Worm (Caenorhabditis elegans) whole organism, L4 larva: Measurements from ENCODE around the gene dpy-10.
A peak's percentile ranks its signal among the peaks of the same experiment; 100 is the strongest.

ENCODE experiments used
- D1046.2 ChIP-seq: fragments of 200-800 bp; sonication (Bioruptor generic); IDR thresholded peaks from 2 replicates; pipeline ENCODE4 v1.3.6; 2022; ENCODE audit warnings: missing genetic modification characterization, missing compliant biosample characterization
- F10B5.3 ChIP-seq: sonication (generic microtip); optimal IDR thresholded peaks from 2 replicates; lab custom pipeline; 2016; ENCODE audit warnings: mild to moderate bottlenecking, missing genetic modification characterization, missing compliant biosample characterization
- F37D6.2 ChIP-seq: sonication (generic microtip); optimal IDR thresholded peaks from 2 replicates; lab custom pipeline; 2016; ENCODE audit warnings: mild to moderate bottlenecking, missing genetic modification characterization, missing compliant biosample characterization
- F44E2.7 ChIP-seq: fragments of 200-800 bp; sonication (Bioruptor generic); IDR thresholded peaks from 2 replicates; pipeline ENCODE4 v2.1.2; 2022; ENCODE audit warnings: missing genetic modification characterization, missing compliant biosample characterization
- F49E8.2 ChIP-seq: sonication (generic microtip); optimal IDR thresholded peaks from 2 replicates; lab custom pipeline; 2016; ENCODE audit warnings: missing compliant biosample characterization, mild to moderate bottlenecking, missing genetic modification characterization, borderline replicate concordance
- R02D3.7 ChIP-seq: fragments of 150-350 bp; sonication (generic microtip); optimal IDR thresholded peaks from 3 replicates; lab custom pipeline; 2014; ENCODE audit warnings: missing biosample characterization, missing genetic modification characterization
- Y105C5A.15 ChIP-seq: fragments of 200-800 bp; sonication (Bioruptor generic); IDR thresholded peaks from 2 replicates; pipeline ENCODE4 v1.3.6; 2022; ENCODE audit warnings: missing genetic modification characterization, missing compliant biosample characterization
- Y5F2A.4 ChIP-seq: fragments of 200-800 bp; sonication (Bioruptor generic); optimal IDR thresholded peaks from 2 replicates; lab custom pipeline; 2018; ENCODE audit warnings: mild to moderate bottlenecking, missing genetic modification characterization, missing compliant biosample characterization
- ZK337.2 ChIP-seq: fragments of 200-800 bp; sonication (Bioruptor generic); IDR thresholded peaks from 2 replicates; pipeline ENCODE4 v1.3.6; 2022; ENCODE audit warnings: missing genetic modification reagents, missing genetic modification characterization, missing compliant biosample characterization
- aly-2 ChIP-seq: sonication (generic microtip); optimal IDR thresholded peaks from 2 replicates; lab custom pipeline; 2018; ENCODE audit warnings: missing biosample characterization, missing genetic modification characterization
- ceh-20 ChIP-seq: fragments of 200-800 bp; sonication (Bioruptor generic); IDR thresholded peaks from 2 replicates; pipeline ENCODE4 v1.3.6; 2022; ENCODE audit warnings: missing genetic modification reagents, missing genetic modification characterization, missing compliant biosample characterization
- ceh-28 ChIP-seq: fragments of 150-350 bp; optimal IDR thresholded peaks from 2 replicates; lab custom pipeline; 2014; ENCODE audit warnings: missing biosample characterization, missing genetic modification reagents, missing genetic modification characterization
- ceh-32 ChIP-seq: sonication (generic microtip); optimal IDR thresholded peaks from 2 replicates; lab custom pipeline; 2016; ENCODE audit warnings: mild to moderate bottlenecking, missing genetic modification characterization, missing compliant biosample characterization; ENCODE audit not compliant: poor library complexity
- ces-1 ChIP-seq: fragments of 150-350 bp; sonication (generic microtip); optimal IDR thresholded peaks from 4 replicates; lab custom pipeline; 2014; ENCODE audit warnings: missing biosample characterization, missing genetic modification reagents, missing genetic modification characterization
- ctbp-1 ChIP-seq: fragments of 200-800 bp; sonication (Bioruptor generic); IDR thresholded peaks from 2 replicates; pipeline ENCODE4 v1.3.6; 2022; ENCODE audit warnings: missing genetic modification reagents, missing genetic modification characterization, missing compliant biosample characterization
- daf-12 ChIP-seq: fragments of 150-350 bp; optimal IDR thresholded peaks from 2 replicates; lab custom pipeline; 2014; ENCODE audit warnings: missing biosample characterization, missing genetic modification reagents, missing genetic modification characterization
- daf-16 ChIP-seq, 3 experiments: sonication (generic microtip); optimal IDR thresholded peaks; 2 replicates each; lab custom pipeline; 2016 to 2017; ENCODE audit warnings: missing genetic modification characterization in 3 of 3, missing genetic modification reagents in 3 of 3, mild to moderate bottlenecking in 2 of 3, missing compliant biosample characterization in 2 of 3, missing biosample characterization in 1 of 3, moderate library complexity in 1 of 3
- daf-8 ChIP-seq: fragments of 200-800 bp; sonication (Bioruptor generic); IDR thresholded peaks from 2 replicates; pipeline ENCODE4 v1.3.6; 2022; ENCODE audit warnings: missing genetic modification characterization, missing compliant biosample characterization
- dpl-1 ChIP-seq: fragments of 150-350 bp; optimal IDR thresholded peaks from 2 replicates; lab custom pipeline; 2014; ENCODE audit warnings: missing biosample characterization, missing genetic modification reagents, missing genetic modification characterization
- dve-1 ChIP-seq: sonication (generic microtip); optimal IDR thresholded peaks from 2 replicates; lab custom pipeline; 2017; ENCODE audit warnings: antibody characterized with exemption, mild to moderate bottlenecking, missing genetic modification characterization, missing compliant biosample characterization; ENCODE audit not compliant: insufficient read depth
- egl-27 ChIP-seq: sonication (generic microtip); optimal IDR thresholded peaks from 3 replicates; lab custom pipeline; 2017; ENCODE audit warnings: missing biosample characterization, missing genetic modification reagents, missing genetic modification characterization
- egl-43 ChIP-seq: fragments of 200-800 bp; sonication (Bioruptor generic); IDR thresholded peaks from 2 replicates; pipeline ENCODE4 v1.3.6; 2022; ENCODE audit warnings: missing genetic modification reagents, missing genetic modification characterization, missing compliant biosample characterization
- fkh-10 ChIP-seq: fragments of 150-350 bp; optimal IDR thresholded peaks from 2 replicates; lab custom pipeline; 2014; ENCODE audit warnings: missing biosample characterization, missing genetic modification reagents, missing genetic modification characterization
- fos-1 ChIP-seq: fragments of 150-350 bp; optimal IDR thresholded peaks from 2 replicates; lab custom pipeline; 2014; ENCODE audit warnings: missing biosample characterization, missing genetic modification characterization
- hmg-1.1 ChIP-seq: fragments of 200-800 bp; sonication (Bioruptor generic); IDR thresholded peaks from 2 replicates; pipeline ENCODE4 v1.3.6; 2022; ENCODE audit warnings: missing genetic modification reagents, missing genetic modification characterization, missing compliant biosample characterization
- jun-1 ChIP-seq: fragments of 150-350 bp; optimal IDR thresholded peaks from 2 replicates; lab custom pipeline; 2014; ENCODE audit warnings: missing biosample characterization, missing genetic modification reagents, missing genetic modification characterization
- lim-7 ChIP-seq: fragments of 200-800 bp; sonication (Bioruptor generic); IDR thresholded peaks from 2 replicates; pipeline ENCODE4 v1.3.6; 2022; ENCODE audit warnings: missing genetic modification characterization, missing compliant biosample characterization
- lin-15B ChIP-seq: fragments of 150-350 bp; sonication (generic microtip); optimal IDR thresholded peaks from 3 replicates; lab custom pipeline; 2014; ENCODE audit warnings: missing biosample characterization, missing genetic modification characterization
- lin-29 ChIP-seq: fragments of 200-800 bp; sonication (Bioruptor generic); IDR thresholded peaks from 2 replicates; pipeline ENCODE4 v1.3.6; 2022; ENCODE audit warnings: missing genetic modification reagents, missing genetic modification characterization, missing compliant biosample characterization
- lin-39 ChIP-seq: fragments of 150-350 bp; optimal IDR thresholded peaks from 2 replicates; lab custom pipeline; 2014; ENCODE audit warnings: missing biosample characterization, missing genetic modification reagents, missing genetic modification characterization
- lir-3 ChIP-seq: sonication (generic microtip); optimal IDR thresholded peaks from 2 replicates; lab custom pipeline; 2016; ENCODE audit warnings: mild to moderate bottlenecking, missing genetic modification characterization, missing compliant biosample characterization
- lsy-2 ChIP-seq, 2 experiments: fragments of 150-350 bp in 1 of 2; sonication (generic microtip) in 1 of 2; optimal IDR thresholded peaks; 2 replicates each; lab custom pipeline; 2014 to 2017; ENCODE audit warnings: missing biosample characterization in 2 of 2, missing genetic modification characterization in 2 of 2
- mxl-3 ChIP-seq: fragments of 200-800 bp; sonication (Bioruptor generic); optimal IDR thresholded peaks from 2 replicates; lab custom pipeline; 2018; ENCODE audit warnings: mild to moderate bottlenecking, missing genetic modification characterization, missing compliant biosample characterization
- nhr-102 ChIP-seq: sonication (generic microtip); optimal IDR thresholded peaks from 2 replicates; lab custom pipeline; 2016; ENCODE audit warnings: mild to moderate bottlenecking, missing genetic modification characterization, moderate library complexity, missing compliant biosample characterization
- nhr-41 ChIP-seq: fragments of 200-800 bp; sonication (Bioruptor generic); IDR thresholded peaks from 2 replicates; pipeline ENCODE4 v1.3.6; 2022; ENCODE audit warnings: missing genetic modification reagents, missing genetic modification characterization, missing compliant biosample characterization
- nhr-6 ChIP-seq: fragments of 150-350 bp; optimal IDR thresholded peaks from 2 replicates; lab custom pipeline; 2014; ENCODE audit warnings: missing biosample characterization, missing genetic modification characterization
- pha-4 ChIP-seq, 2 experiments: fragments of 150-350 bp in 1 of 2; fragments of 200-800 bp in 1 of 2; sonication (Bioruptor generic) in 1 of 2; IDR thresholded peaks in 1 of 2; optimal IDR thresholded peaks in 1 of 2; 2 replicates each; pipeline versions ENCODE4 v1.3.6 to Lab custom; 2014 to 2022; ENCODE audit warnings: missing genetic modification characterization in 2 of 2, missing genetic modification reagents in 2 of 2, missing biosample characterization in 1 of 2, missing compliant biosample characterization in 1 of 2
- pqm-1 ChIP-seq: sonication (generic microtip); optimal IDR thresholded peaks from 2 replicates; lab custom pipeline; 2017; ENCODE audit warnings: missing biosample characterization, missing genetic modification characterization
- saeg-2 ChIP-seq: fragments of 200-800 bp; sonication (Bioruptor generic); IDR thresholded peaks from 2 replicates; pipeline ENCODE4 v1.3.6; 2022; ENCODE audit warnings: missing genetic modification reagents, missing genetic modification characterization, missing compliant biosample characterization
- set-16 ChIP-seq: fragments of 200-800 bp; sonication (Bioruptor generic); IDR thresholded peaks from 2 replicates; pipeline ENCODE4 v1.3.6; 2022; ENCODE audit warnings: missing genetic modification reagents, missing genetic modification characterization, missing compliant biosample characterization
- skn-1 ChIP-seq: fragments of 150-350 bp; optimal IDR thresholded peaks from 2 replicates; lab custom pipeline; 2014; ENCODE audit warnings: missing biosample characterization, missing genetic modification characterization
- spr-1 ChIP-seq: sonication (generic microtip); optimal IDR thresholded peaks from 2 replicates; lab custom pipeline; 2016; ENCODE audit warnings: mild to moderate bottlenecking, missing genetic modification characterization, missing compliant biosample characterization
- tra-1 ChIP-seq: fragments of 200-800 bp; sonication (Bioruptor generic); IDR thresholded peaks from 2 replicates; pipeline ENCODE4 v1.3.6; 2022; ENCODE audit warnings: missing genetic modification reagents, missing genetic modification characterization, missing compliant biosample characterization
- unc-130 ChIP-seq: sonication (generic microtip); optimal IDR thresholded peaks from 2 replicates; lab custom pipeline; 2016; ENCODE audit warnings: missing genetic modification reagents, missing genetic modification characterization, missing compliant biosample characterization
- unc-62 ChIP-seq, 3 experiments: fragments of 150-350 bp in 1 of 3; sonication (generic microtip); optimal IDR thresholded peaks in 2 of 3; peaks in 1 of 3; 1 replicate in 1 of 3; 2 replicates in 2 of 3; lab custom pipeline; 2014 to 2017; ENCODE audit warnings: missing biosample characterization in 3 of 3, missing genetic modification characterization in 3 of 3, missing genetic modification reagents in 3 of 3, missing genotype in 1 of 3
- zag-1 ChIP-seq: fragments of 150-350 bp; optimal IDR thresholded peaks from 2 replicates; lab custom pipeline; 2014; ENCODE audit warnings: missing biosample characterization, missing genetic modification characterization
- zfp-3 ChIP-seq: fragments of 200-800 bp; sonication (Bioruptor generic); conservative IDR thresholded peaks from 2 replicates; pipeline ENCODE4 v1.3.6; 2022; ENCODE audit warnings: missing genetic modification reagents, missing genetic modification characterization, missing compliant biosample characterization
- zip-2 ChIP-seq: fragments of 150-350 bp; optimal IDR thresholded peaks from 2 replicates; lab custom pipeline; 2014; ENCODE audit warnings: missing biosample characterization, missing genetic modification characterization
- ztf-7 ChIP-seq: fragments of 150-350 bp; optimal IDR thresholded peaks from 2 replicates; lab custom pipeline; 2014; ENCODE audit warnings: missing biosample characterization, missing genetic modification characterization

dpy-10 gene

ce11 chrII:6721581-6721980, 9.6 kb upstream of the dpy-10 start (continued):
- TF ChIP-seq saeg-2 (GFP tag; lab: Robert Waterston, UW) (0 out of 2 replicates have a peak, but pooled peaks have one; percentile 36), set-16 (GFP tag; lab: Robert Waterston, UW) (no peak; the same call in 1 of the 2 replicates), daf-12 (no peak), pqm-1 (tag; lab: Kevin White, UChicago) (no peak), ceh-20 (GFP tag; lab: Robert Waterston, UW) (0 out of 2 replicates have a peak, but pooled peaks have one; percentile 48), nhr-6 (tag; lab: Kevin White, UChicago) (no peak), egl-43 (GFP tag; lab: Robert Waterston, UW) (no peak), ztf-7 (tag; lab: Kevin White, UChicago) (no peak), zip-2 (tag; lab: Kevin White, UChicago) (no peak), mxl-3 (GFP tag; lab: Kevin White, UChicago) (peak; percentile 27), F37D6.2 (tag; lab: Kevin White, UChicago) (no peak), skn-1 (no peak), lin-15B (tag; lab: Kevin White, UChicago) (no peak), ctbp-1 (GFP tag; lab: Robert Waterston, UW) (0 out of 2 replicates have a peak, but pooled peaks have one; percentile 38), F10B5.3 (tag; lab: Kevin White, UChicago) (no peak), lin-39 (tag; lab: Kevin White, UChicago) (no peak), Y105C5A.15 (GFP tag; lab: Robert Waterston, UW) (no peak), lim-7 (GFP tag; lab: Robert Waterston, UW) (no peak; the same call in 1 of the 2 replicates), dpl-1 (GFP tag; lab: Kevin White, UChicago) (no peak), tra-1 (GFP tag; lab: Robert Waterston, UW) (0 out of 2 replicates have a peak, but pooled peaks have one; percentile 33), ZK337.2 (GFP tag; lab: Robert Waterston, UW) (no peak), lin-29 (GFP tag; lab: Robert Waterston, UW) (no peak), lir-3 (tag; lab: Kevin White, UChicago) (no peak), fos-1 (tag; lab: Kevin White, UChicago) (no peak), hmg-1.1 (peak; percentile 68), pha-4 (GFP tag; IDR thresholded peaks at IDR 0.05; lab: Robert Waterston, UW) (no peak; the same call in 1 of the 2 replicates), pha-4 (tag; optimal IDR thresholded peaks at IDR 0.05; lab: Kevin White, UChicago) (no peak), F44E2.7 (GFP tag; lab: Robert Waterston, UW) (no peak), R02D3.7 (tag; lab: Kevin White, UChicago) (no peak), lsy-2 (tag; optimal IDR thresholded peaks at IDR 0.05; lab: Kevin White, UChicago) (peak in 1 of 2 experiments; percentile 3), daf-8 (GFP tag; lab: Robert Waterston, UW) (no peak), zfp-3 (GFP tag; lab: Robert Waterston, UW) (no peak), F49E8.2 (tag; lab: Kevin White, UChicago) (no peak), ceh-32 (tag; lab: Kevin White, UChicago) (no peak), unc-130 (peak; percentile 26), unc-62 (GFP tag; optimal IDR thresholded peaks at IDR 0.05 in 1 of 2; lab: Kevin White, UChicago) (no peak), unc-62 (tag; optimal IDR thresholded peaks at IDR 0.05; lab: Kevin White, UChicago) (no peak), egl-27 (tag; lab: Kevin White, UChicago) (no peak), jun-1 (tag; lab: Kevin White, UChicago) (no peak), ces-1 (GFP tag; lab: Kevin White, UChicago) (no peak), nhr-102 (tag; lab: Kevin White, UChicago) (no peak), aly-2 (no peak), fkh-10 (GFP tag; lab: Kevin White, UChicago) (no peak), daf-16 (GFP tag; optimal IDR thresholded peaks at IDR 0.05; lab: Kevin White, UChicago) (no peak), daf-16 (tag; optimal IDR thresholded peaks at IDR 0.05; lab: Kevin White, UChicago) (no peak), Y5F2A.4 (GFP tag; lab: Kevin White, UChicago) (no peak), D1046.2 (GFP tag; lab: Robert Waterston, UW) (no peak), zag-1 (tag; lab: Kevin White, UChicago) (no peak), dve-1 (peak; percentile 16), ceh-28 (no peak), spr-1 (tag; lab: Kevin White, UChicago) (peak; percentile 21), nhr-41 (GFP tag; lab: Robert Waterston, UW) (peak; percentile 63; the same call in 1 of the 2 replicates)
